Fruit fly (Drosophila melanogaster): Measurements from ENCODE around the gene CG13081.

dm6 chr2L:19567305-19567898 is 27.0 kb downstream of the CG13081 start:
- no peak for TF ChIP-seq ss (GFP tag; optimal IDR thresholded peaks at IDR 0.05)
- TF ChIP-seq Gug (GFP tag; IDR thresholded peaks at IDR 0.05), result no peak
- TF ChIP-seq acj6 (GFP tag; optimal IDR thresholded peaks at IDR 0.05), result no peak
- no peak for TF ChIP-seq CG3919 (GFP tag; optimal IDR thresholded peaks at IDR 0.05)
- TF ChIP-seq CG6854 (GFP tag; optimal IDR thresholded peaks at IDR 0.05), result no peak
- no peak for TF ChIP-seq Sox15 (GFP tag; optimal IDR thresholded peaks at IDR 0.05)
- TF ChIP-seq OdsH (GFP tag; optimal IDR thresholded peaks at IDR 0.05), result no peak
- no peak for TF ChIP-seq CG8119 (GFP tag; IDR thresholded peaks at IDR 0.05)
- TF ChIP-seq svp (GFP tag), result no peak
- no peak for TF ChIP-seq fd85E (GFP tag; optimal IDR thresholded peaks at IDR 0.05)
